Fruit fly (Drosophila melanogaster) ovary, adult (tissue): Measurements from ENCODE around the gene miple1.

ENCODE experiments used
- CG17801 ChIP-seq: fragments of 200-800 bp; optimal IDR thresholded peaks from 2 replicates; lab custom pipeline; 2019; ENCODE audit warnings: missing biosample characterization, mild to moderate bottlenecking, missing genetic modification characterization, moderate library complexity; ENCODE audit not compliant: partially characterized antibody

Gene miple1

DNA sequence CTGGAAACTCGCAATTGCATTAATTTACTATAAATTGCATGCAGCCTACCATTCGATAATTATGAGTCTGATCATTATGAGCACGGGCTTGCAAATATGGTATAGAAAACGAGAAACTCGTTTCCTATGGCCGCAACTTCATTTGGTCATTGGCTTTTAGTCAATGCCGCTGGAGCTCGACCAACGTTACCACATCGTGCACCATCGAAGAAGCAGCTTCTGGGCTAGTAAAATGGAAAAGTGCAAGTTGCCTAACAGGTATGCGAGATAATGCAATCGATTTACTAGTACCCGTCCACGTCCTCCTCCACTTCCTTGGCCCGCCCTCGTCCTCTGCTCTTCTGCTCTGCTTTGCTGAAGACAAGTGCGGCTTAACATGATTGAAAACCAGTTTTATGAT lies 17.2 kb downstream of the miple1 start:
- TF ChIP-seq CG17801 (GFP tag; lab: Kevin White, UChicago), result no peak

DNA sequence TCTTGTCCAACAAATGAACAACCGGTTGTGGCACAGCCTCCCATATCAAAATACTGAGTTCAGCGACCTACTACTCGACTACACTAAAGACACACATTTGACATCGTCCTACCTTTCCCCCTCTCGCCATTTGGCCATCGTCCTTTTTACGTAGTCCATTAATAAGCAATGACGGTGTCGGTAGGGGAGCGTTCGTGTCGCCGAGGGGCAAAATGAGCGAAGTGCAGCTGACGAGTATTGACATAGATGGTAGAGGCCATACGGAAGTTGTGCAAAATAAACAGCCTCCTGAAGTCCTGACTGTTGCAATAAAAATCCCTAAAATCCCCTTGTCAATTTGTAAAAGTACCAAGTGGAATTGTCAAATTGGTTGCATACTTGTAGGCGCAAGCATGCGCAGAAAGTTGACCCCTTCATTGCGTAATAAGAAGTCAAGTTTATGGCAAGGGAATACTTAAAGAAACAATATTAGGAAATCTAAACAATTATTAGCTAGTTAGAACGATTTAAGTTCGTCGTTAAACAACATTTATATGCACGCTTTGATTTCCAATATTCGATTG lies 24.6 kb downstream of the miple1 start:
- TF ChIP-seq CG17801 (GFP tag; lab: Kevin White, UChicago), result no peak

DNA sequence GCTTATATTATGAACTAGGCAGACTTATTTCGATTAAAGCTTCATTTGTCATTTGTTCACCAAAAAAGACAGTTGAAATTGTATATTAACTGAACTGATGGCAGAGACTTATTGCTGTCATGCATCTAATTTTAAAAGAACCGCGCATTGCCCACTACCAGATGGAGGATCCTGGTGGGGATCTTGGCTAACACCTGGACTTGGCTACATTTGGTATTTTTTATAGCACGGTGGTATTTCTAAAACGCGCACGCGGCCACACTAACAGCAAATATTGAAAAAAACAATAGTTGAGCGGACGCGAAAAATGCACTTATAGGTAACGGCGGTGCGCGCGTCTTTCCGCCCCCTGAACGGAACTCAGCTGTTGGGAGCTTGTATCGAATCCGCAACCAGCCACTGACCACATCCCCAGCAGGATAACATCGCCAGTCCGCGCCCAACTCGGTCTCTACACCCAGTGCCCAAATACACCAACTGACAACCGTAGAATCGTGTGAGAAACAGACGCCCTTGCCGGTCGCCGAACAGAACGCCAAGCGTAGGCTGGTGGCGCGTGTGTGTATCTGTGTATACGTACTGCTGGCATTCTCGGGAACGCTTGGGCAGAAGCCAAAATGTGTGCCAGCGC lies 25.2 kb downstream of the miple1 start:
- peak; percentile 69 for TF ChIP-seq CG17801 (GFP tag; lab: Kevin White, UChicago)

DNA sequence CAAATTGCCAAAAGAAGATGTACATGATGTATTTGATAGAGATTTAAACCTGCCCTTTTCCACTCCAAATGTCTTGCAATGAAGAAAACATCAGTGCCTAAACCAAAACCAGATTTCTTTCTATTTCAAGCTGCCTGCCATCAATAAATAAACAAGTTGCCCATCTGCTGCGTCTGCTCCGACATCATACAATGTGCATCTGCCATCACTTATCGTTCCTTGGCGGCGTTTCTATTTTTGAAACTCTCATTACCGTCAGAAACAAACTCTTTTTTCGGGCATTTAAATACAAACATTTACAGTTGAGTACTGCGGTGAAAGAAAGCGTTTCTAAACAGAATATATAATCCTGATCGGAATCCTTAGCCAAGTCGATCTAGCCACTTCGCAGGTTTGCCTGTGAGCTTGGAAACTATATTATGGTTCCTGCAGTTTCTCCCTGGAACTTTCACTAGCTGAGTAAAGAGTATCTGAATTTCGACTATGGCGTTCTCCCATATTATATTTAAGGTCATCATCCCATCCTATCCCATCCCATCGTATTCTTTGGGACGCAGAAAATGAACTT lies 27.8 kb downstream of the miple1 start:
- TF ChIP-seq CG17801 (GFP tag; lab: Kevin White, UChicago), result no peak

DNA sequence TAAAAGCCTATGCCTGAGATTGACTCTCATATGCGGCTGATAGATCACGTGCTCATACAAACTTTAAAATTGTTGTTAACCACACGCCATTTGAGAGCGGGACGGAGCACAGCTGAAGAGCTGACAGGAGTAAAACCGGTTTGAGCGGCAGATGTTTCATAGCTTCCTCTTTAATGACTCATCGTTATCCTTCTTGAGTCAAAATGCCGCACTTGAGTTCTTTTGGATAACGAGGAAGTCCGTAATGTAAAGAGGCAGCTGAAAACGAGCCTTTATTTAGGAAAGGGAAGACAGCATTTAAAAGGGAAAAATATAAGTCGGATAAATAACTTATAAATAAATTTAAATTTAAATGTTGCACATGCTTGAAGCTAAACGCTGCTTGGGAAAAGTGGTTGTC lies 30.1 kb downstream of the miple1 start:
- no peak for TF ChIP-seq CG17801 (GFP tag; lab: Kevin White, UChicago)

DNA sequence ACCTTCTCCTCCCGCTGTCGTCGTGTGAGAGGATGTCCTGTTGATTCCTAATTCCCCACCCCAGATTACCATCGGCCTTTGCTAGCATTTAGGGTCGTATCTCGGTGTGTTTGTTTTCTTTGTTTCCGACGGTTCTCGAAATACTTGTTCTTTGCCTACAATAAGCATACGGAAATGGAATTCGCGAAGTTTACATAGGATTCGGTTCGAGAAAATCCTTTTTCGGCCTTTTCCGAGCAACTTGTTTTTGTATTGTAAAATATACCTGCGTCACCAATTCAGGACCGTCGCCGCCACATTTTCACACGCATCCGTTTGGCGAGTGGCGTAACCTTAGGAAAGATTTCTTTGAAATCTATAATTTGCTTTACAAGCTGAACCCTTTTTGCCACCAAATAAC lies 31.4 kb downstream of the miple1 start:
- no peak for TF ChIP-seq CG17801 (GFP tag; lab: Kevin White, UChicago)

DNA sequence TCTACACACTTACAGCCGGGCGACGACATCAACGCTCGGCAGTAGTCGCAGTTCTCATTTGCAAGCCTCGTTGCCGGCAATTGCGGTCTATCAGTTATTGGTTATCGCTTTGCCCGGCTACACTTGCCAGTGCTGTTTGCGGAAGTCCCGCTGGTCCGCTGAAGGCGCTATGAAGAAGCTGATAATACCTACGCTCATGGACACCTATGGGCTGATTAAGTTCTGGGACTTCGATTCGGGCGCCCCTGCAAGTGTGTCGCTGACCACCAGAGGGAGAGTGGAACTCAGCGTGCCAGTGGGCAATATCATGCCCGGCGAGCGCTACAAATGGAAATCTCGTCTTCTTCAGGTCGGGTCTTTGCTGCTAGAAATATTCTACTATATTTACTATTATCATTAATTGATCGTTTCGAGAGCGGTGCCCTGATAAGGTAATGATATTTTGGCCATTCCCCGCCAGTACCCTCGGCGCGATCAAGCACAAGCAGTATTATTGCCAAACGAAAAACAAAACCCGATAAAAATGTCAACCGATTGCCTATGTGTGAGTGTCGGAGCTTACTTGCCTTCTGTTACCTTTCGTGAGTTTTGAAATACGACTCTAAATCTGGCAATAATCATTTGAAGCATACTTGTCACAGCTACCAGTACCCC lies 33.0 kb downstream of the miple1 start:
- no peak for TF ChIP-seq CG17801 (GFP tag; lab: Kevin White, UChicago)

DNA sequence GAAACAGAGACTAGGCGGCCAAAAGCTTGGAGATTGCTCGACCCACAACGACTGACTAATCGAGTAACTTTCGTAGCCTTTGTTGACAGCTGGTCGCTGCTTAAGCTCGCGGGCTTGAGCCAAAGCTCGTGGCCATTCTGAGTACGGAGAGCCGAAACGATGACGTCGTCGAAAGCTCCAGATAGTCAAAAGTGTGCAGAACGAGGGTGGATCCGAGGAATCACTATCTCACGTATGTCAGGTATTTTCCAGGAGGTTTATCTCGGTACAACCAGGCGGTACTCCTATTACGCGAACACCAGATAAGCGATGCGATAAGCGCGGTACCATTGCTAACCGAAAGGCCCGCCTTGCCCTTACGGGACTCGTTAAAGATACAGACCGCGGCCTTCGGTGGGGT lies 44.5 kb downstream of the miple1 start:
- TF ChIP-seq CG17801 (GFP tag; lab: Kevin White, UChicago), result peak; percentile 29

DNA sequence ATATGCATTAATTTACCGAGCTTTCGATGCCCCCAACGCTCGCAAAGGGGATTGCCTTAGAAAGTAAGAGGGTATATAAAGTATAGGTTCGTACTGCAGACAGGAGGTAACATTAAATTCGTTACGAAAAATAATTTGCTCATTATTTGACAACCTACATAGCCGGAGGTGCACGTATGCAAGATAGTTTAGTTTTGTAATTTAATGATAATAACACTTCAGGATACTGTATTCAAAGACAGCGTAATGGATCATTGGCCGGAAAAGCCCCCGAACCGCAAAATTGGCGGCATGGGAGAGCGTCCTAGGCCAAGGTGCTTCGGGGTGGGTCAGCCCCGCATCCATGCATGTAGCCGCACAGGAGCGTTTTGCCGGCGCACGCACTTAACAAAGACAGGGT lies 45.2 kb downstream of the miple1 start:
- no peak for TF ChIP-seq CG17801 (GFP tag; lab: Kevin White, UChicago)

DNA sequence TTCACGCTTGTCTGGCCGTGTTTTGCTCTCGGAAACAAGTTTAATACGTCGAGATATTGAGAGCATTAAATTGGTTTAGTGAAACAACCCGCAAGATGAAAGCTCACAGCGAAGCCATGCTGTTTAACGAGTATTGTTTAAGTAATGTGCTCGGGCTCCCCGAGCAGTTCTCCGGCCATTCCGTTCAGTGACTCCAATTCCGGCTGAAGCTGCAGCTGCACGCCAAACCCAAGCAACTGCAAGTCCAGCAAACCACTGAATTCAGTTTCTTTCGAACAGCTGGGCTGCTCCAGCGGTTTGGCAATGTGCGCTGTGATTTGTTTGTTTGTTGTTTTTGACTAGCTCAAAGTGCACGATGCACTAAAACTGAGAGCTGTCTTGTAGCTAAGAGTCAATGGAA lies 48.0 kb downstream of the miple1 start:
- TF ChIP-seq CG17801 (GFP tag; lab: Kevin White, UChicago), result no peak

DNA sequence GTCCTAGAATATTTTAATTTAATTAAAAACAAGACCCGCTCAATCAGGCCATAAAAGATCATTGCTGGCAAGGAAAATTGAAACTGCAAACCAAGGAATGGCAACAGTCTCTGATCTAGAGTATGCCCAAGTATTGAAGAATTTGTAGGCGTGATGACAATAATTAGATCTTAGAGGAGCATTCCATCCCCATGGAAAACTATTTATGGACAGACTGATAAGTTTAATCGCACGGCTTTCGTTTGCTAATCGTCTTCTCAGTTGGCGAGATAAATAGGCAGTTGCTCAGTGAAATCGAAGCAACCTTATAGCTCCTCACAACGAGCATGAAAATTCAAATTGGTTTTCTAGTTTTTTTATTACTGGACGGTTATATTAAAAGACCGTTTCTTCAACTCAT lies 49.7 kb downstream of the miple1 start, which contains the start of gene ddbt:
ddbt (plus strand) TSS at position 301 of the 400 bp plus-strand sequence.
- TF ChIP-seq CG17801 (GFP tag; lab: Kevin White, UChicago), result no peak

DNA sequence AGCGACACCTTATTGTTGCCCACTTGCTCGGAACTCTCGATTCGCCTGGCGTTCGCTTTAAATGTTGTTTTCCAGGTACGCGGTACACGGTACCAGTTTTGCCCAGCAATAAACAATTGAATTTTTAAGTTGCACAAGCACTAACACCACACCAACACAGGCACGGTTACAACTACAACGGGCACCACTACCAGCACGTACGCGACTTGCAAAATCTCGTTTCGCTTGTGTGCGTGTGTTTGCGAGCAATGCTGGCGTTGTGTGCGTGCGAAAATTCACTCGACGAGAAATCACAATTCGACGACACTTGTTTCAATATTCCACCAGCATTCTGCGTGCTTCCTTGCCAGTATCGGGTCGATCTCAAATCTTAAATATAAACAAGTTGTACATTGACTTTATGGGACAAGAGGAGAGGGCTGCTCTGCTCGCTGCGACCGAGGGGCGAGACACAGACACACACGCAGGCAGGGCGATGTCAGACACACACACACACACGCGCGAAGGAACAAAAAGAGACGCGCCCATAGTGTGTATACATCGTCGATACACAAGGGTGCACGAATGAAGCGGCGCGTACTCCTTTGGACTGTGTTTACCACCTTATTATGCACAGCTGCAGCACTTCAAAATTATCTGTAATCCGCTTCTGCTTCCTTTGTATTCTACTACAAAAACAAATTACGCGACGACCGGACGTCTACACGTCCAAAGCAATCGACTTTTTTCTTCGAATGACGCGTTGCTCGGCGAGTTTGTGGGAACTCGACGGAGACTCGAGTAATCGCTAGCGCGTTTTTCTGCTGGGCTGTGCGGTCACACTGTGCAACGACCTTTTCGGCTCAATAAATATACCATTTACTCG lies 52.3 kb downstream of the miple1 start, which contains the start of gene fwd:
fwd (minus strand) TSS at position 740 of the 865 bp plus-strand sequence.
- TF ChIP-seq CG17801 (GFP tag; lab: Kevin White, UChicago), result peak; percentile 70
